Worm (Caenorhabditis elegans) whole organism, L1 larva: ENCODE data around the gene mes-6.

ENCODE experiments used
- ceh-82 ChIP-seq, 3 experiments: fragments of 150-350 bp in 1 of 3; sonication (generic microtip) in 2 of 3; optimal IDR thresholded peaks; 2 replicates each; lab custom pipeline; 2014 to 2017; ENCODE audit warnings: missing biosample characterization in 3 of 3, missing genetic modification characterization in 3 of 3
- egl-27 ChIP-seq, 2 experiments: fragments of 150-350 bp in 1 of 2; sonication (generic microtip); optimal IDR thresholded peaks; 3 replicates each; lab custom pipeline; 2017 to 2018; ENCODE audit warnings: missing biosample characterization in 2 of 2, missing genetic modification characterization in 2 of 2, missing genetic modification reagents in 2 of 2
- elt-2 ChIP-seq: sonication (generic microtip); optimal IDR thresholded peaks from 2 replicates; lab custom pipeline; 2016; ENCODE audit warnings: missing genetic modification characterization, mild to moderate bottlenecking, inconsistent platforms, missing compliant biosample characterization, missing genetic modification reagents
- hlh-4 ChIP-seq: sonication (generic microtip); optimal IDR thresholded peaks from 2 replicates; lab custom pipeline; 2016; ENCODE audit warnings: mild to moderate bottlenecking, missing genetic modification characterization, missing compliant biosample characterization
- hpl-2 ChIP-seq: fragments of 150-350 bp; optimal IDR thresholded peaks from 2 replicates; lab custom pipeline; 2014; ENCODE audit warnings: missing biosample characterization, missing genetic modification reagents, missing genetic modification characterization
- irx-1 ChIP-seq: sonication (generic microtip); optimal IDR thresholded peaks from 2 replicates; lab custom pipeline; 2016; ENCODE audit warnings: missing genetic modification characterization, missing compliant biosample characterization
- lin-35 ChIP-seq, 2 experiments: fragments of 150-350 bp; optimal IDR thresholded peaks; 2 replicates each; lab custom pipeline; 2014; ENCODE audit warnings: missing biosample characterization in 2 of 2, missing genetic modification characterization in 2 of 2, missing genetic modification reagents in 2 of 2
- nhr-12 ChIP-seq: sonication (generic microtip); optimal IDR thresholded peaks from 2 replicates; lab custom pipeline; 2017; ENCODE audit warnings: missing biosample characterization, missing genetic modification characterization
- nhr-20 ChIP-seq: sonication (generic microtip); optimal IDR thresholded peaks from 2 replicates; lab custom pipeline; 2016; ENCODE audit warnings: mild to moderate bottlenecking, missing genetic modification characterization, missing compliant biosample characterization
- nhr-77 ChIP-seq: fragments of 150-350 bp; optimal IDR thresholded peaks from 2 replicates; lab custom pipeline; 2014; ENCODE audit warnings: missing biosample characterization, missing genetic modification characterization
- snpc-4 ChIP-seq: fragments of 150-350 bp; optimal IDR thresholded peaks from 2 replicates; lab custom pipeline; 2014; ENCODE audit warnings: missing biosample characterization, missing genetic modification characterization
- sox-4 ChIP-seq: sonication (generic microtip); optimal IDR thresholded peaks from 2 replicates; lab custom pipeline; 2016; ENCODE audit warnings: missing genetic modification characterization, missing compliant biosample characterization
- tlp-1 ChIP-seq: fragments of 150-350 bp; optimal IDR thresholded peaks from 2 replicates; lab custom pipeline; 2014; ENCODE audit warnings: missing biosample characterization, missing genetic modification characterization
- vab-15 ChIP-seq: sonication (generic microtip); optimal IDR thresholded peaks from 2 replicates; lab custom pipeline; 2017; ENCODE audit warnings: missing genotype, mild to moderate bottlenecking, missing genetic modification characterization, missing compliant biosample characterization

Gene mes-6

DNA sequence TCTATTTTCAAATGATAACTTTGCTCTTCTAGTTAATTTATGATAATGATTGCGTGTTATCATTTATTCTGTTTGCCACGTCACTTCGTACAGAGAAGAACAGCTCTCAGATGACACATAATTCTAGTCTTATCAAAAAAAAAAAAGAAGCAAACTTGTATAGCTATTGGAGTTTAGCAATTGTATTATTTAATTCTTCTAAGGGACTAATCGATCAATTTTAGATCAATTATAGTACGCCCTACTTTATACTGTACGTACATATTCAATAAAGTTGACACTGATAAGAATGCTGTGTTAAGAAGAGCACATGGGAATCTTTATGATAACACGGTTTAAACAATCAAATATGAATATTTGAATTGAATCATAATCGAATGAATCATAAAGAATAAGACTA, 31.2 kb downstream of the mes-6 start:
- TF ChIP-seq hlh-4 (tag; lab: Kevin White, UChicago) (no peak), ceh-82 (tag; optimal IDR thresholded peaks at IDR 0.05; lab: Kevin White, UChicago) (no peak), elt-2 (tag; lab: Kevin White, UChicago) (peak; percentile 92), nhr-20 (tag; lab: Kevin White, UChicago) (peak; percentile 39)
- TF ChIP-seq, all 84 proteins: peak for 2

DNA sequence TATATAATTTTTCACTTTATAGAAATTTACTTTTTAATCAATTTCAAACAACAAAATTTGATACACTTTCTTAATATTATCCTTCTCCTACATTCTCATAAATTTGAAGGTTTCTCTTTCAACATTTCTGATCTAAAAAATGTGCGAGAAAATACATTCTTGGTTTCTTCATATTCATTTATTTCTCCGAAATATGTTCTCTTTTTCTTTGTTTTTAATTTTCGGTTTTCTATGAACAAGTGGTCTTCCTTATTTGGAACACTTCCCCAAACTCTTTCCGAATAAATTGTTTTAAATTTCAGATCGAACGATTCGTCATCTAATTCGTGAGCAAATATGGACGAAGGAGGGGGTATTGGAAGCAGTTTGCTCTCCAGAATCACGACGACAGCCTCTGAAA, 48.0 kb downstream of the mes-6 start, which contains the start of gene npr-22:
npr-22 (plus strand) TSS at position 301 of the 400 bp plus-strand sequence.
- TF ChIP-seq hpl-2 (GFP tag; lab: Kevin White, UChicago) (no peak), elt-2 (tag; lab: Kevin White, UChicago) (no peak), vab-15 (tag; lab: Kevin White, UChicago) (no peak), lin-35 (GFP tag; optimal IDR thresholded peaks at IDR 0.05; lab: Kevin White, UChicago) (no peak), egl-27 (tag; optimal IDR thresholded peaks at IDR 0.05; lab: Kevin White, UChicago) (no peak), snpc-4 (no peak), irx-1 (tag; lab: Kevin White, UChicago) (no peak), tlp-1 (tag; lab: Kevin White, UChicago) (no peak), nhr-77 (tag; lab: Kevin White, UChicago) (no peak), nhr-12 (tag; lab: Kevin White, UChicago) (no peak), sox-4 (tag; lab: Kevin White, UChicago) (no peak)
